Worm (Caenorhabditis elegans): Measurements from ENCODE around the gene T26C11.9.

DNA sequence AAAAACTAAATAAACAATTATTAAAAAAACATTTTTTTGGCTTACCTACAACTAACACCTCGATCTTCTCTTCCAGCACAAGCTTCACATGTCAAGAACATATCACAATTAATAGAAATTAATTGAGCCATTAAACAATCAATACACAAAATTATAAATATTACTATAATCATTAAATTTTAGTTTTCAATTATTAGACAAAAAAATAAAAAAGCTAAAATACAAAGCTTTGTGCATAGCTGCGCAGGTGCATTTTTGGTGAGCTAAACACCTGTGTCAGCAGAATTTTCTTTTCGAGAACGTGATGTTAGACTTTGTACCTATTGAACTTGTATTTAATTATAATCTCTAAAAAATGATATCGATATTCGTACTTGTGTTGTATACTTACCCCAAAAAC is 23.7 kb downstream of the T26C11.9 start, which contains the start of gene C14E2.6:
- no peak for TF ChIP-seq sptf-2 (GFP tag; optimal IDR thresholded peaks at IDR 0.05)
- TF ChIP-seq ccch-3 (GFP tag; optimal IDR thresholded peaks at IDR 0.05): no peak
- TF ChIP-seq dpff-1 (tag; optimal IDR thresholded peaks at IDR 0.05): no peak
- no peak for TF ChIP-seq ama-1 (optimal IDR thresholded peaks at IDR 0.05)
- no peak for TF ChIP-seq ama-1 (GFP tag; optimal IDR thresholded peaks at IDR 0.05)
- TF ChIP-seq madf-10 (tag; optimal IDR thresholded peaks at IDR 0.05): no peak
- no peak for TF ChIP-seq unc-62 (GFP tag; optimal IDR thresholded peaks at IDR 0.05)
- TF ChIP-seq nhr-90 (tag; optimal IDR thresholded peaks at IDR 0.05): no peak
